Worm (Caenorhabditis elegans) whole organism, L4 larva: ENCODE data around the gene srh-41.

Source experiments
- D1046.2 ChIP-seq: fragments of 200-800 bp; sonication (Bioruptor generic); IDR thresholded peaks from 2 replicates; pipeline ENCODE4 v1.3.6; 2022; ENCODE audit warnings: missing genetic modification characterization, missing compliant biosample characterization
- F37D6.2 ChIP-seq: sonication (generic microtip); optimal IDR thresholded peaks from 2 replicates; lab custom pipeline; 2016; ENCODE audit warnings: mild to moderate bottlenecking, missing genetic modification characterization, missing compliant biosample characterization
- F44E2.7 ChIP-seq: fragments of 200-800 bp; sonication (Bioruptor generic); IDR thresholded peaks from 2 replicates; pipeline ENCODE4 v2.1.2; 2022; ENCODE audit warnings: missing genetic modification characterization, missing compliant biosample characterization
- R02D3.7 ChIP-seq: fragments of 150-350 bp; sonication (generic microtip); optimal IDR thresholded peaks from 3 replicates; lab custom pipeline; 2014; ENCODE audit warnings: missing biosample characterization, missing genetic modification characterization
- Y105C5A.15 ChIP-seq: fragments of 200-800 bp; sonication (Bioruptor generic); IDR thresholded peaks from 2 replicates; pipeline ENCODE4 v1.3.6; 2022; ENCODE audit warnings: missing genetic modification characterization, missing compliant biosample characterization
- Y5F2A.4 ChIP-seq: fragments of 200-800 bp; sonication (Bioruptor generic); optimal IDR thresholded peaks from 2 replicates; lab custom pipeline; 2018; ENCODE audit warnings: mild to moderate bottlenecking, missing genetic modification characterization, missing compliant biosample characterization
- ZK546.5 ChIP-seq, 2 experiments: sonication (generic microtip); optimal IDR thresholded peaks; 2 replicates each; lab custom pipeline; 2017; ENCODE audit warnings: missing biosample characterization in 2 of 2, missing genetic modification characterization in 2 of 2
- aha-1 ChIP-seq: fragments of 150-350 bp; peaks from one replicate; lab custom pipeline; 2014; ENCODE audit warnings: missing biosample characterization, missing genetic modification characterization
- aly-2 ChIP-seq: sonication (generic microtip); optimal IDR thresholded peaks from 2 replicates; lab custom pipeline; 2018; ENCODE audit warnings: missing biosample characterization, missing genetic modification characterization
- ceh-28 ChIP-seq: fragments of 150-350 bp; optimal IDR thresholded peaks from 2 replicates; lab custom pipeline; 2014; ENCODE audit warnings: missing biosample characterization, missing genetic modification reagents, missing genetic modification characterization
- ceh-32 ChIP-seq: sonication (generic microtip); optimal IDR thresholded peaks from 2 replicates; lab custom pipeline; 2016; ENCODE audit warnings: mild to moderate bottlenecking, missing genetic modification characterization, missing compliant biosample characterization; ENCODE audit not compliant: poor library complexity
- ceh-44 ChIP-seq: fragments of 200-800 bp; sonication (Bioruptor generic); IDR thresholded peaks from 2 replicates; pipeline ENCODE4 v1.3.6; 2022; ENCODE audit warnings: missing genetic modification reagents, missing genetic modification characterization, missing compliant biosample characterization
- ceh-62 ChIP-seq: sonication (generic microtip); optimal IDR thresholded peaks from 2 replicates; lab custom pipeline; 2017; ENCODE audit warnings: missing biosample characterization, missing genetic modification characterization
- ceh-82 ChIP-seq: sonication (generic microtip); optimal IDR thresholded peaks from 2 replicates; lab custom pipeline; 2017; ENCODE audit warnings: missing biosample characterization, missing genetic modification characterization
- daf-19 ChIP-seq: fragments of 200-800 bp; sonication (Bioruptor generic); conservative IDR thresholded peaks from 2 replicates; pipeline ENCODE4 v1.3.6; 2022; ENCODE audit warnings: missing genetic modification characterization, missing compliant biosample characterization
- dmd-6 ChIP-seq: fragments of 200-800 bp; sonication (Bioruptor generic); IDR thresholded peaks from 2 replicates; pipeline ENCODE4 v1.3.6; 2022; ENCODE audit warnings: missing genetic modification reagents, missing genetic modification characterization, missing compliant biosample characterization
- dmd-9 ChIP-seq: fragments of 200-800 bp; sonication (Bioruptor generic); IDR thresholded peaks from 2 replicates; pipeline ENCODE4 v1.3.6; 2022; ENCODE audit warnings: missing genetic modification reagents, missing genetic modification characterization, missing compliant biosample characterization
- duxl-1 ChIP-seq: sonication (generic microtip); optimal IDR thresholded peaks from 2 replicates; lab custom pipeline; 2016; ENCODE audit warnings: mild to moderate bottlenecking, missing genetic modification characterization, moderate library complexity, missing compliant biosample characterization; ENCODE audit not compliant: poor library complexity
- dve-1 ChIP-seq: sonication (generic microtip); optimal IDR thresholded peaks from 2 replicates; lab custom pipeline; 2017; ENCODE audit warnings: antibody characterized with exemption, mild to moderate bottlenecking, missing genetic modification characterization, missing compliant biosample characterization; ENCODE audit not compliant: insufficient read depth
- egl-27 ChIP-seq: sonication (generic microtip); optimal IDR thresholded peaks from 3 replicates; lab custom pipeline; 2017; ENCODE audit warnings: missing biosample characterization, missing genetic modification reagents, missing genetic modification characterization
- egl-43 ChIP-seq: fragments of 200-800 bp; sonication (Bioruptor generic); IDR thresholded peaks from 2 replicates; pipeline ENCODE4 v1.3.6; 2022; ENCODE audit warnings: missing genetic modification reagents, missing genetic modification characterization, missing compliant biosample characterization
- fkh-10 ChIP-seq: fragments of 150-350 bp; optimal IDR thresholded peaks from 2 replicates; lab custom pipeline; 2014; ENCODE audit warnings: missing biosample characterization, missing genetic modification reagents, missing genetic modification characterization
- fos-1 ChIP-seq: fragments of 150-350 bp; optimal IDR thresholded peaks from 2 replicates; lab custom pipeline; 2014; ENCODE audit warnings: missing biosample characterization, missing genetic modification characterization
- hlh-30 ChIP-seq: sonication (generic microtip); optimal IDR thresholded peaks from 2 replicates; lab custom pipeline; 2017; ENCODE audit warnings: antibody characterized with exemption, mild to moderate bottlenecking, missing genetic modification characterization, missing compliant biosample characterization; ENCODE audit not compliant: insufficient read depth
- jun-1 ChIP-seq: fragments of 150-350 bp; optimal IDR thresholded peaks from 2 replicates; lab custom pipeline; 2014; ENCODE audit warnings: missing biosample characterization, missing genetic modification reagents, missing genetic modification characterization
- lim-7 ChIP-seq: fragments of 200-800 bp; sonication (Bioruptor generic); IDR thresholded peaks from 2 replicates; pipeline ENCODE4 v1.3.6; 2022; ENCODE audit warnings: missing genetic modification characterization, missing compliant biosample characterization
- lin-13 ChIP-seq: fragments of 150-350 bp; optimal IDR thresholded peaks from 2 replicates; lab custom pipeline; 2014; ENCODE audit warnings: missing biosample characterization, missing genetic modification reagents, missing genetic modification characterization
- lin-39 ChIP-seq: fragments of 150-350 bp; optimal IDR thresholded peaks from 2 replicates; lab custom pipeline; 2014; ENCODE audit warnings: missing biosample characterization, missing genetic modification reagents, missing genetic modification characterization
- madf-9 ChIP-seq: fragments of 200-800 bp; sonication (Bioruptor generic); conservative IDR thresholded peaks from 2 replicates; pipeline ENCODE4 v1.3.6; 2022; ENCODE audit warnings: missing genetic modification reagents, missing genetic modification characterization, missing compliant biosample characterization
- mdt-29 ChIP-seq: fragments of 200-800 bp; sonication (Bioruptor generic); IDR thresholded peaks from 2 replicates; pipeline ENCODE4 v1.3.6; 2022; ENCODE audit warnings: missing genetic modification reagents, missing genetic modification characterization, missing compliant biosample characterization
- mxl-2 ChIP-seq: fragments of 200-800 bp; sonication (Bioruptor generic); conservative IDR thresholded peaks from 2 replicates; pipeline ENCODE4 v1.3.6; 2022; ENCODE audit warnings: missing genetic modification reagents, missing genetic modification characterization, missing compliant biosample characterization
- mxl-3 ChIP-seq: fragments of 200-800 bp; sonication (Bioruptor generic); optimal IDR thresholded peaks from 2 replicates; lab custom pipeline; 2018; ENCODE audit warnings: mild to moderate bottlenecking, missing genetic modification characterization, missing compliant biosample characterization
- nhr-10 ChIP-seq: fragments of 150-350 bp; optimal IDR thresholded peaks from 2 replicates; lab custom pipeline; 2014; ENCODE audit warnings: missing biosample characterization, missing genetic modification characterization
- nhr-28 ChIP-seq: fragments of 150-350 bp; optimal IDR thresholded peaks from 2 replicates; lab custom pipeline; 2014; ENCODE audit warnings: missing biosample characterization, missing genetic modification characterization
- nhr-42 ChIP-seq: fragments of 200-800 bp; sonication (Bioruptor generic); IDR thresholded peaks from 2 replicates; pipeline ENCODE4 v1.3.6; 2022; ENCODE audit warnings: missing genetic modification characterization, missing compliant biosample characterization
- nhr-48 ChIP-seq: sonication (generic microtip); optimal IDR thresholded peaks from 2 replicates; lab custom pipeline; 2016; ENCODE audit warnings: mild to moderate bottlenecking, missing genetic modification characterization, missing compliant biosample characterization
- php-3 ChIP-seq: fragments of 200-800 bp; sonication (Bioruptor generic); IDR thresholded peaks from 2 replicates; pipeline ENCODE4 v1.3.6; 2022; ENCODE audit warnings: missing genetic modification reagents, missing genetic modification characterization, missing compliant biosample characterization
- pqm-1 ChIP-seq: sonication (generic microtip); optimal IDR thresholded peaks from 2 replicates; lab custom pipeline; 2017; ENCODE audit warnings: missing biosample characterization, missing genetic modification characterization
- rbr-2 ChIP-seq: sonication (generic microtip); optimal IDR thresholded peaks from 2 replicates; lab custom pipeline; 2016; ENCODE audit warnings: missing genotype, missing genetic modification characterization, missing compliant biosample characterization
- set-16 ChIP-seq: fragments of 200-800 bp; sonication (Bioruptor generic); IDR thresholded peaks from 2 replicates; pipeline ENCODE4 v1.3.6; 2022; ENCODE audit warnings: missing genetic modification reagents, missing genetic modification characterization, missing compliant biosample characterization
- skn-1 ChIP-seq: fragments of 150-350 bp; optimal IDR thresholded peaks from 2 replicates; lab custom pipeline; 2014; ENCODE audit warnings: missing biosample characterization, missing genetic modification characterization
- snpc-4 ChIP-seq: fragments of 150-350 bp; optimal IDR thresholded peaks from 2 replicates; lab custom pipeline; 2014; ENCODE audit warnings: missing biosample characterization, missing genetic modification characterization
- spr-3 ChIP-seq: fragments of 200-800 bp; sonication (Bioruptor generic); optimal IDR thresholded peaks from 2 replicates; lab custom pipeline; 2018; ENCODE audit warnings: mild to moderate bottlenecking, missing genetic modification characterization, missing compliant biosample characterization
- unc-62 ChIP-seq, 3 experiments: fragments of 150-350 bp in 1 of 3; sonication (generic microtip); optimal IDR thresholded peaks in 2 of 3; peaks in 1 of 3; 1 replicate in 1 of 3; 2 replicates in 2 of 3; lab custom pipeline; 2014 to 2017; ENCODE audit warnings: missing biosample characterization in 3 of 3, missing genetic modification characterization in 3 of 3, missing genetic modification reagents in 3 of 3, missing genotype in 1 of 3
- vab-7 ChIP-seq: fragments of 200-800 bp; sonication (Bioruptor generic); IDR thresholded peaks from 2 replicates; pipeline ENCODE4 v1.3.6; 2022; ENCODE audit warnings: missing genetic modification reagents, missing genetic modification characterization, missing compliant biosample characterization
- zip-11 ChIP-seq: fragments of 200-800 bp; sonication (Bioruptor generic); IDR thresholded peaks from 2 replicates; pipeline ENCODE4 v1.3.6; 2022; ENCODE audit warnings: missing genetic modification characterization, missing compliant biosample characterization
- zip-2 ChIP-seq: fragments of 150-350 bp; optimal IDR thresholded peaks from 2 replicates; lab custom pipeline; 2014; ENCODE audit warnings: missing biosample characterization, missing genetic modification characterization
- ztf-11 ChIP-seq: fragments of 150-350 bp; optimal IDR thresholded peaks from 2 replicates; lab custom pipeline; 2014; ENCODE audit warnings: missing biosample characterization, missing genetic modification characterization
- ztf-7 ChIP-seq: fragments of 150-350 bp; optimal IDR thresholded peaks from 2 replicates; lab custom pipeline; 2014; ENCODE audit warnings: missing biosample characterization, missing genetic modification characterization

srh-41 gene

ce11 chrII:14249489-14249888 lies 37.7 kb downstream of the srh-41 start (continued):
- no peak for TF ChIP-seq unc-62 (GFP tag; optimal IDR thresholded peaks at IDR 0.05 in 1 of 2; lab: Kevin White, UChicago)
- no peak for TF ChIP-seq unc-62 (tag; optimal IDR thresholded peaks at IDR 0.05; lab: Kevin White, UChicago)
- TF ChIP-seq D1046.2 (GFP tag; lab: Robert Waterston, UW), result no peak
- no peak for TF ChIP-seq nhr-10
- TF ChIP-seq F44E2.7, result no peak
- TF ChIP-seq lin-39 (tag; lab: Kevin White, UChicago), result no peak
- TF ChIP-seq mxl-2, result no peak
- TF ChIP-seq ztf-11 (tag; lab: Kevin White, UChicago), result no peak
- peak; percentile 89 for TF ChIP-seq mxl-3
- peak; percentile 50 for TF ChIP-seq ceh-28 (tag; lab: Kevin White, UChicago)

- TF ChIP-seq Y5F2A.4, result no peak
- TF ChIP-seq lin-13 (GFP tag; lab: Kevin White, UChicago), result no peak
- no peak for TF ChIP-seq egl-27 (tag; lab: Kevin White, UChicago)
- peak; percentile 65 for TF ChIP-seq pqm-1 (tag; lab: Kevin White, UChicago)
- no peak for TF ChIP-seq F44E2.7
- TF ChIP-seq ceh-62, result no peak
- no peak for TF ChIP-seq zip-11 (GFP tag; lab: Robert Waterston, UW)
- TF ChIP-seq fkh-10 (GFP tag; lab: Kevin White, UChicago), result no peak
- peak; percentile 80 for TF ChIP-seq mxl-3
- TF ChIP-seq mdt-29, result no peak
- TF ChIP-seq F37D6.2 (tag; lab: Kevin White, UChicago), result no peak
- peak; percentile 79 for TF ChIP-seq nhr-48
- TF ChIP-seq set-16 (GFP tag; lab: Robert Waterston, UW), result no peak
- no peak for TF ChIP-seq ceh-44 (GFP tag; lab: Robert Waterston, UW)
- TF ChIP-seq jun-1 (tag; lab: Kevin White, UChicago), result no peak
- TF ChIP-seq snpc-4 (tag; lab: Kevin White, UChicago), result no peak
- TF ChIP-seq skn-1 (tag; lab: Kevin White, UChicago), result no peak
- peak; percentile 73 for TF ChIP-seq dve-1 (tag; lab: Kevin White, UChicago)
- TF ChIP-seq Y105C5A.15 (GFP tag; lab: Robert Waterston, UW), result no peak
- peak; percentile 94 for TF ChIP-seq aha-1
- TF ChIP-seq spr-3, result no peak
- TF ChIP-seq rbr-2, result peak; percentile 18
- TF ChIP-seq php-3 (GFP tag; lab: Robert Waterston, UW), result no peak
- TF ChIP-seq madf-9 (GFP tag; lab: Robert Waterston, UW), result no peak
- no peak for TF ChIP-seq R02D3.7 (tag; lab: Kevin White, UChicago)
- no peak for TF ChIP-seq ztf-11 (tag; lab: Kevin White, UChicago)
- no peak for TF ChIP-seq aly-2
- TF ChIP-seq dmd-9, result no peak
- TF ChIP-seq D1046.2 (GFP tag; lab: Robert Waterston, UW), result no peak
- no peak for TF ChIP-seq daf-19 (GFP tag; lab: Robert Waterston, UW)
- peak; percentile 86 for TF ChIP-seq nhr-28 (tag; lab: Kevin White, UChicago)
- TF ChIP-seq hlh-30 (tag; lab: Kevin White, UChicago), result peak; percentile 82
- TF ChIP-seq ztf-7 (tag; lab: Kevin White, UChicago), result no peak
- no peak for TF ChIP-seq lim-7 (GFP tag; lab: Robert Waterston, UW)
- no peak for TF ChIP-seq ceh-32
- peak; percentile 62 for TF ChIP-seq dmd-6 (GFP tag; lab: Robert Waterston, UW)
- peak; percentile 63; the same call in 1 of the 2 replicates for TF ChIP-seq nhr-42 (GFP tag; lab: Robert Waterston, UW)
- TF ChIP-seq egl-43 (GFP tag; lab: Robert Waterston, UW), result peak; percentile 23; the same call in 1 of the 2 replicates
- TF ChIP-seq duxl-1, result no peak
- TF ChIP-seq ZK546.5 (tag; optimal IDR thresholded peaks at IDR 0.05; lab: Kevin White, UChicago), result no peak
- no peak for TF ChIP-seq vab-7 (GFP tag; lab: Robert Waterston, UW)
- TF ChIP-seq fos-1 (tag; lab: Kevin White, UChicago), result no peak
- TF ChIP-seq ceh-82 (tag; lab: Kevin White, UChicago), result no peak
- no peak for TF ChIP-seq zip-2 (tag; lab: Kevin White, UChicago)
Observed at ce11 chrII:14247748-14248502, 39.3 kb downstream of the srh-41 start.
